Fruit fly (Drosophila melanogaster) whole organism, embryonic: Measurements from ENCODE around the gene Trm7-32.

Source experiments
- CG10267 ChIP-seq: fragments of 200-800 bp; sonication (Bioruptor generic); optimal IDR thresholded peaks from 2 replicates; lab custom pipeline; 2018; ENCODE audit warnings: missing biosample characterization, mild to moderate bottlenecking, missing genetic modification characterization, moderate library complexity
- CG10959 ChIP-seq: fragments of 200-800 bp; sonication (Bioruptor generic); IDR thresholded peaks from 2 replicates; pipeline ENCODE4 v1.3.6; 2022; ENCODE audit warnings: missing biosample characterization, missing genetic modification characterization
- CG10979 ChIP-seq: fragments of 200-800 bp; sonication (Bioruptor generic); optimal IDR thresholded peaks from 2 replicates; lab custom pipeline; 2018; ENCODE audit warnings: missing biosample characterization, mild to moderate bottlenecking, missing genetic modification characterization, moderate library complexity
- CG11723 ChIP-seq: fragments of 200-800 bp; sonication (Bioruptor generic); optimal IDR thresholded peaks from 2 replicates; lab custom pipeline; 2017; ENCODE audit warnings: missing biosample characterization, mild to moderate bottlenecking, missing genetic modification characterization
- CG12942 ChIP-seq: fragments of 200-800 bp; sonication (Bioruptor generic); optimal IDR thresholded peaks from 3 replicates; lab custom pipeline; 2016; ENCODE audit warnings: missing biosample characterization, missing genetic modification characterization
- CG17361 ChIP-seq: fragments of 200-800 bp; sonication (Bioruptor generic); IDR thresholded peaks from 3 replicates; pipeline ENCODE4 v1.3.6; 2022; ENCODE audit warnings: missing biosample characterization, missing genetic modification characterization
- CG17912 ChIP-seq: fragments of 200-800 bp; sonication (Bioruptor generic); optimal IDR thresholded peaks from 2 replicates; lab custom pipeline; 2018; ENCODE audit warnings: missing biosample characterization, mild to moderate bottlenecking, missing genetic modification characterization
- CG2712 ChIP-seq: fragments of 200-800 bp; optimal IDR thresholded peaks from 3 replicates; lab custom pipeline; 2019; ENCODE audit warnings: missing biosample characterization, mild to moderate bottlenecking, missing genetic modification characterization, moderate library complexity
- CG31441 ChIP-seq: fragments of 200-800 bp; sonication (Bioruptor generic); IDR thresholded peaks from 2 replicates; pipeline ENCODE4 v1.3.6; 2022; ENCODE audit warnings: missing biosample characterization, missing genetic modification characterization
- CG3281 ChIP-seq: fragments of 200-800 bp; sonication (Bioruptor generic); optimal IDR thresholded peaks from 3 replicates; lab custom pipeline; 2017; ENCODE audit warnings: missing biosample characterization, mild to moderate bottlenecking, missing genetic modification characterization
- CG6765 ChIP-seq: fragments of 200-800 bp; sonication (Bioruptor generic); optimal IDR thresholded peaks from 3 replicates; lab custom pipeline; 2017; ENCODE audit warnings: missing biosample characterization, mild to moderate bottlenecking, missing genetic modification characterization
- CG7372 ChIP-seq: fragments of 200-800 bp; sonication (Bioruptor generic); IDR thresholded peaks from 2 replicates; pipeline ENCODE4 v1.3.6; 2022; ENCODE audit warnings: missing biosample characterization, missing genetic modification characterization
- CG7556 ChIP-seq: fragments of 200-800 bp; sonication (Bioruptor generic); optimal IDR thresholded peaks from 2 replicates; lab custom pipeline; 2017; ENCODE audit warnings: missing biosample characterization, mild to moderate bottlenecking, missing genetic modification characterization
- CHES-1-like ChIP-seq: fragments of 200-800 bp; sonication (Bioruptor generic); optimal IDR thresholded peaks from 2 replicates; lab custom pipeline; 2016; ENCODE audit warnings: missing biosample characterization, missing genetic modification characterization
- CTCF ChIP-seq: fragments of 200-800 bp; sonication (Bioruptor generic); optimal IDR thresholded peaks from 2 replicates; lab custom pipeline; 2017; ENCODE audit warnings: missing biosample characterization, mild to moderate bottlenecking, missing genetic modification characterization, moderate library complexity
- Dbx ChIP-seq: fragments of 200-800 bp; sonication (Bioruptor generic); IDR thresholded peaks from 3 replicates; pipeline ENCODE4 v1.3.6; 2022; ENCODE audit warnings: missing biosample characterization, missing genetic modification characterization
- Dip3 ChIP-seq: fragments of 200-800 bp; sonication (Bioruptor generic); optimal IDR thresholded peaks from 3 replicates; lab custom pipeline; 2016; ENCODE audit warnings: missing biosample characterization, missing genetic modification characterization
- E2f1 ChIP-seq: fragments of 200-800 bp; sonication (Bioruptor generic); IDR thresholded peaks from 2 replicates; pipeline ENCODE4 v1.3.6; 2022; ENCODE audit warnings: missing biosample characterization, missing genetic modification characterization
- E2f2 ChIP-seq: fragments of 200-800 bp; sonication (Bioruptor generic); IDR thresholded peaks from 2 replicates; pipeline ENCODE4 v1.3.6; 2022; ENCODE audit warnings: missing biosample characterization, missing genetic modification characterization
- Gug ChIP-seq: fragments of 200-800 bp; sonication (Bioruptor generic); IDR thresholded peaks from 4 replicates; pipeline ENCODE4 v1.3.6; 2022; ENCODE audit warnings: missing biosample characterization, missing genetic modification characterization
- HLH54F ChIP-seq: fragments of 200-800 bp; sonication (Bioruptor generic); optimal IDR thresholded peaks from 3 replicates; lab custom pipeline; 2016; ENCODE audit warnings: missing biosample characterization, missing genetic modification characterization
- Hr3 ChIP-seq: fragments of 200-800 bp; sonication (Bioruptor generic); optimal IDR thresholded peaks from 3 replicates; lab custom pipeline; 2016; ENCODE audit warnings: missing biosample characterization, missing genetic modification characterization
- MTF-1 ChIP-seq: fragments of 200-800 bp; sonication (Bioruptor generic); optimal IDR thresholded peaks from 2 replicates; lab custom pipeline; 2018; ENCODE audit warnings: missing biosample characterization, mild to moderate bottlenecking, missing genetic modification characterization, borderline replicate concordance
- Mad ChIP-seq: fragments of 200-800 bp; sonication (Bioruptor generic); optimal IDR thresholded peaks from 2 replicates; lab custom pipeline; 2016; ENCODE audit warnings: missing biosample characterization, missing genetic modification characterization
- Max ChIP-seq: fragments of 200-800 bp; sonication (Bioruptor generic); optimal IDR thresholded peaks from 2 replicates; lab custom pipeline; 2016; ENCODE audit warnings: missing biosample characterization, mild to moderate bottlenecking, missing genetic modification characterization
- Mes4 ChIP-seq: fragments of 200-800 bp; sonication (Bioruptor generic); optimal IDR thresholded peaks from 2 replicates; lab custom pipeline; 2016; ENCODE audit warnings: missing biosample characterization, missing genetic modification characterization
- NK7.1 ChIP-seq: fragments of 200-800 bp; sonication (Bioruptor generic); optimal IDR thresholded peaks from 3 replicates; lab custom pipeline; 2016; ENCODE audit warnings: missing biosample characterization, missing genetic modification characterization
- Nf-YA ChIP-seq: fragments of 200-800 bp; sonication (Bioruptor generic); IDR thresholded peaks from 2 replicates; pipeline ENCODE4 v1.3.6; 2022; ENCODE audit warnings: missing biosample characterization, missing genetic modification characterization
- Sin3A ChIP-seq: fragments of >200 bp; optimal IDR thresholded peaks from 2 replicates; lab custom pipeline; 2018
- Sry-β ChIP-seq: fragments of 200-800 bp; sonication (Bioruptor generic); optimal IDR thresholded peaks from 2 replicates; lab custom pipeline; 2018; ENCODE audit warnings: missing biosample characterization, mild to moderate bottlenecking, missing genetic modification characterization, moderate library complexity
- Ssrp ChIP-seq: fragments of 200-800 bp; sonication (Bioruptor generic); optimal IDR thresholded peaks from 2 replicates; lab custom pipeline; 2018; ENCODE audit warnings: missing biosample characterization, mild to moderate bottlenecking, missing genetic modification characterization, moderate library complexity
- TFAM ChIP-seq: fragments of 200-800 bp; sonication (Bioruptor generic); optimal IDR thresholded peaks from 2 replicates; lab custom pipeline; 2017; ENCODE audit warnings: missing biosample characterization, missing genetic modification characterization, inconsistent platforms
- Usf ChIP-seq: fragments of 200-800 bp; sonication (Bioruptor generic); optimal IDR thresholded peaks from 2 replicates; lab custom pipeline; 2017; ENCODE audit warnings: missing genotype, missing biosample characterization, missing genetic modification characterization
- abd-A ChIP-seq: fragments of 200-800 bp; sonication (Bioruptor generic); optimal IDR thresholded peaks from 3 replicates; lab custom pipeline; 2019; ENCODE audit warnings: missing biosample characterization, mild to moderate bottlenecking, missing genetic modification characterization, moderate library complexity
- br ChIP-seq: fragments of >200 bp; optimal IDR thresholded peaks from 2 replicates; lab custom pipeline; 2017
- corto ChIP-seq: fragments of 200-800 bp; sonication (Bioruptor generic); optimal IDR thresholded peaks from 2 replicates; lab custom pipeline; 2016; ENCODE audit warnings: missing biosample characterization, mild to moderate bottlenecking, missing genetic modification characterization, moderate library complexity
- disco-r ChIP-seq: fragments of 200-800 bp; sonication (Bioruptor generic); optimal IDR thresholded peaks from 2 replicates; lab custom pipeline; 2016; ENCODE audit warnings: missing biosample characterization, missing genetic modification characterization
- dysf ChIP-seq: fragments of 200-800 bp; sonication (Bioruptor generic); IDR thresholded peaks from 3 replicates; pipeline ENCODE4 v1.3.6; 2022; ENCODE audit warnings: missing biosample characterization, missing genetic modification characterization
- grn ChIP-seq: fragments of 200-800 bp; sonication (Bioruptor generic); optimal IDR thresholded peaks from 3 replicates; lab custom pipeline; 2017; ENCODE audit warnings: missing biosample characterization, missing genetic modification characterization
- gro ChIP-seq: fragments of 200-800 bp; sonication (Bioruptor generic); optimal IDR thresholded peaks from 2 replicates; lab custom pipeline; 2016; ENCODE audit warnings: missing biosample characterization, missing genetic modification characterization
- hbn ChIP-seq: fragments of 200-800 bp; sonication (Bioruptor generic); IDR thresholded peaks from 2 replicates; pipeline ENCODE4 v1.3.6; 2022; ENCODE audit warnings: missing biosample characterization, missing genetic modification characterization; ENCODE audit not compliant: partially characterized antibody
- nau ChIP-seq: fragments of 200-800 bp; sonication (Bioruptor generic); optimal IDR thresholded peaks from 3 replicates; lab custom pipeline; 2017; ENCODE audit warnings: missing biosample characterization, mild to moderate bottlenecking, missing genetic modification characterization, missing genetic modification reagents
- nmo ChIP-seq: fragments of 200-800 bp; sonication (Bioruptor generic); optimal IDR thresholded peaks from 2 replicates; lab custom pipeline; 2018; ENCODE audit warnings: missing biosample characterization, mild to moderate bottlenecking, missing genetic modification characterization, moderate library complexity
- odd ChIP-seq: fragments of 200-800 bp; sonication (Bioruptor generic); optimal IDR thresholded peaks from 2 replicates; lab custom pipeline; 2017; ENCODE audit warnings: missing biosample characterization, mild to moderate bottlenecking, missing genetic modification characterization
- peb ChIP-seq: fragments of 200-800 bp; sonication (Bioruptor generic); IDR thresholded peaks from 2 replicates; pipeline ENCODE4 v1.3.6; 2022; ENCODE audit warnings: missing biosample characterization, missing genetic modification characterization
- pnt ChIP-seq: fragments of 200-800 bp; sonication (Bioruptor generic); optimal IDR thresholded peaks from 3 replicates; lab custom pipeline; 2016; ENCODE audit warnings: missing biosample characterization, missing genetic modification characterization
- ro ChIP-seq: fragments of 200-800 bp; sonication (Bioruptor generic); IDR thresholded peaks from 2 replicates; pipeline ENCODE4 v1.3.6; 2022; ENCODE audit warnings: missing biosample characterization, missing genetic modification characterization
- sqz ChIP-seq: fragments of 200-800 bp; sonication (Bioruptor generic); optimal IDR thresholded peaks from 3 replicates; lab custom pipeline; 2018; ENCODE audit warnings: missing biosample characterization, mild to moderate bottlenecking, missing genetic modification characterization
- stwl ChIP-seq: fragments of 200-800 bp; sonication (Bioruptor generic); optimal IDR thresholded peaks from 3 replicates; lab custom pipeline; 2018; ENCODE audit warnings: missing biosample characterization, mild to moderate bottlenecking, missing genetic modification characterization, moderate library complexity
- tio ChIP-seq: fragments of 200-800 bp; sonication (Bioruptor generic); optimal IDR thresholded peaks from 2 replicates; lab custom pipeline; 2017; ENCODE audit warnings: missing biosample characterization, missing genetic modification characterization, inconsistent platforms
- toy ChIP-seq: fragments of 200-800 bp; sonication (Bioruptor generic); IDR thresholded peaks from 2 replicates; pipeline ENCODE4 v1.3.6; 2022; ENCODE audit warnings: missing biosample characterization, missing genetic modification characterization
- tx ChIP-seq: fragments of 200-800 bp; sonication (Bioruptor generic); optimal IDR thresholded peaks from 2 replicates; lab custom pipeline; 2016; ENCODE audit warnings: missing biosample characterization, missing genetic modification characterization
- zen ChIP-seq: fragments of 200-800 bp; sonication (Bioruptor generic); optimal IDR thresholded peaks from 3 replicates; lab custom pipeline; 2018; ENCODE audit warnings: missing biosample characterization, mild to moderate bottlenecking, missing genetic modification characterization, moderate library complexity

Gene Trm7-32

dm6 chr3R:17079859-17080255, 39.4 kb downstream of the Trm7-32 start, which contains the start of the genes Keap1 and kuk (continued):
- no peak for TF ChIP-seq pnt
- peak; percentile 85 for TF ChIP-seq Sin3A (lab: Kevin White, UChicago)
- TF ChIP-seq Gug (GFP tag; lab: Robert Waterston, UW) = no peak; the same call in 2 of the 4 replicates
- TF ChIP-seq toy = no peak
- TF ChIP-seq Sry-β (GFP tag; lab: Kevin White, UChicago) = no peak
- TF ChIP-seq Usf (GFP tag; lab: Kevin White, UChicago) = no peak
- TF ChIP-seq Hr3 (GFP tag; lab: Kevin White, UChicago) = peak; percentile 64
- TF ChIP-seq CG11723 (GFP tag; lab: Kevin White, UChicago) = no peak
- TF ChIP-seq disco-r = no peak
- TF ChIP-seq nmo (GFP tag; lab: Kevin White, UChicago) = peak; percentile 80
- peak; percentile 25; the same call in 1 of the 3 replicates for TF ChIP-seq dysf (GFP tag; lab: Robert Waterston, UW)
- no peak for TF ChIP-seq Ssrp (tag; lab: Kevin White, UChicago)
- TF ChIP-seq zen (tag; lab: Kevin White, UChicago) = peak; percentile 34
- peak; percentile 89 for TF ChIP-seq Max (GFP tag; lab: Kevin White, UChicago)
- TF ChIP-seq TFAM (GFP tag; lab: Kevin White, UChicago) = no peak
- TF ChIP-seq CG6765 (GFP tag; lab: Kevin White, UChicago) = peak; percentile 35
- no peak for TF ChIP-seq ro
- peak; percentile 72 for TF ChIP-seq Mad (GFP tag; lab: Kevin White, UChicago)
- peak; percentile 64 for TF ChIP-seq tio (GFP tag; lab: Kevin White, UChicago)
- peak; percentile 51 for TF ChIP-seq tx (GFP tag; lab: Kevin White, UChicago)
- TF ChIP-seq CG17361 (GFP tag; lab: Robert Waterston, UW) = no peak; the same call in 2 of the 3 replicates
- no peak for TF ChIP-seq NK7.1 (GFP tag; lab: Kevin White, UChicago)
- TF ChIP-seq hbn (GFP tag; lab: Robert Waterston, UW) = peak; percentile 83
- TF ChIP-seq CG10979 (tag; lab: Kevin White, UChicago) = no peak
- TF ChIP-seq grn = no peak
- TF ChIP-seq CTCF (GFP tag; lab: Kevin White, UChicago) = peak; percentile 51
- no peak for TF ChIP-seq CG10959 (GFP tag; lab: Robert Waterston, UW)
- peak; percentile 7 for TF ChIP-seq Mes4 (GFP tag; lab: Kevin White, UChicago)
- peak; percentile 63 for TF ChIP-seq Dip3 (GFP tag; lab: Kevin White, UChicago)
- TF ChIP-seq Nf-YA (GFP tag; lab: Robert Waterston, UW) = no peak
- TF ChIP-seq odd = no peak
- TF ChIP-seq CHES-1-like (GFP tag; lab: Kevin White, UChicago) = peak; percentile 82
- no peak for TF ChIP-seq CG7556 (GFP tag; lab: Kevin White, UChicago)
- TF ChIP-seq HLH54F (GFP tag; lab: Kevin White, UChicago) = peak; percentile 73
- no peak for TF ChIP-seq CG7372 (GFP tag; lab: Robert Waterston, UW)
- TF ChIP-seq CG3281 (GFP tag; lab: Kevin White, UChicago) = no peak
- peak; percentile 60 for TF ChIP-seq gro (GFP tag; lab: Kevin White, UChicago)
- no peak for TF ChIP-seq abd-A (tag; lab: Kevin White, UChicago)
- TF ChIP-seq sqz (GFP tag; lab: Kevin White, UChicago) = peak; percentile 48
- TF ChIP-seq CG31441 (GFP tag; lab: Robert Waterston, UW) = no peak
- peak; percentile 70 for TF ChIP-seq stwl (tag; lab: Kevin White, UChicago)
- TF ChIP-seq CG17912 (GFP tag; lab: Kevin White, UChicago) = peak; percentile 6
- TF ChIP-seq br = no peak
- TF ChIP-seq CG10267 (tag; lab: Kevin White, UChicago) = peak; percentile 99
- no peak for TF ChIP-seq nau (GFP tag; lab: Kevin White, UChicago)
- no peak for TF ChIP-seq corto
- TF ChIP-seq Dbx = peak; percentile 73
- peak; percentile 64 for TF ChIP-seq E2f2 (GFP tag; lab: Robert Waterston, UW)
- no peak for TF ChIP-seq peb
- TF ChIP-seq E2f1 (GFP tag; lab: Robert Waterston, UW) = no peak
- peak; percentile 62 for TF ChIP-seq CG2712 (tag; lab: Kevin White, UChicago)
- TF ChIP-seq MTF-1 = peak; percentile 43
- peak; percentile 57 for TF ChIP-seq CG12942 (GFP tag; lab: Kevin White, UChicago)
